Worm (Caenorhabditis elegans): ENCODE data around the gene F57B9.1.

Gene F57B9.1

DNA sequence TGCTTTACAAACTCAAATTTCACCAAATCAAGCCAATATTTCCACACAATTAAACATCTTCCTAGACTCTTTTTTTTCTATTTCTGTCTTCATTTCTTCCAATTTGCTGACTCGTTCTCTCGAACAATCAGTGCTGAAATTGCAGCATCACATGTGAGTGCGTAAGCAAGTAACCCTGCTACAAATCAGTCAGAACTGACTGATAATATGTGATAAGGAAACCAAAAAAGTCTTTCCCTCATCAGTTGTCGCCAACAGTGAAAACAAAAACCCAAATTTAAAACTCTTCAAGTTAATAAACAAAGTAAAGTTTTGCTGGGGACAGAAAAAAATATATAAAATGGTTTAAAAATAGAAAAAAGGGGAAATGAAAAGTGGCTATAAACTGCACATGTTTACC, 29.6 kb downstream of the F57B9.1 start (continued):
- no peak for TF ChIP-seq F37D6.2 (tag; optimal IDR thresholded peaks at IDR 0.05)
- peak in 1 of 2 experiments; percentile 1 for TF ChIP-seq daf-16 (GFP tag; optimal IDR thresholded peaks at IDR 0.05)
- peak; percentile 80 for TF ChIP-seq daf-16 (tag; optimal IDR thresholded peaks at IDR 0.05)
- TF ChIP-seq lin-39 (tag; optimal IDR thresholded peaks at IDR 0.05), result no peak
- TF ChIP-seq mdt-29 (GFP tag; IDR thresholded peaks at IDR 0.05), result no peak
- no peak for TF ChIP-seq ceh-28 (tag; optimal IDR thresholded peaks at IDR 0.05)
- peak; percentile 66 for TF ChIP-seq dmd-6 (GFP tag; IDR thresholded peaks at IDR 0.05)
- TF ChIP-seq php-3 (GFP tag; IDR thresholded peaks at IDR 0.05), result peak; percentile 24; the same call in 1 of the 2 replicates
- no peak for TF ChIP-seq spr-1 (tag; optimal IDR thresholded peaks at IDR 0.05)
- no peak for TF ChIP-seq cey-2 (tag; optimal IDR thresholded peaks at IDR 0.05; ENCODE audit: borderline replicate concordance, insufficient read depth)
- no peak for TF ChIP-seq nhr-111 (GFP tag; optimal IDR thresholded peaks at IDR 0.05)
- peak; percentile 47 for TF ChIP-seq nhr-77 (tag; optimal IDR thresholded peaks at IDR 0.05)
- TF ChIP-seq unc-39 (tag; optimal IDR thresholded peaks at IDR 0.05), result no peak
- TF ChIP-seq nhr-10 (tag; optimal IDR thresholded peaks at IDR 0.05), result no peak
- no peak for TF ChIP-seq zip-2 (tag; optimal IDR thresholded peaks at IDR 0.05)
- TF ChIP-seq jun-1 (tag; optimal IDR thresholded peaks at IDR 0.05), result no peak
- TF ChIP-seq pqm-1 (tag; optimal IDR thresholded peaks at IDR 0.05), result peak; percentile 87
- no peak for TF ChIP-seq nhr-41 (GFP tag; IDR thresholded peaks at IDR 0.05)
- no peak for TF ChIP-seq ceh-82 (tag; optimal IDR thresholded peaks at IDR 0.05)
- no peak for TF ChIP-seq daf-19 (GFP tag; conservative IDR thresholded peaks at IDR 0.05)
- TF ChIP-seq snpc-4 (tag; optimal IDR thresholded peaks at IDR 0.05), result no peak
- no peak for TF ChIP-seq fkh-10 (GFP tag; optimal IDR thresholded peaks at IDR 0.05)
- no peak for TF ChIP-seq ama-1 (optimal IDR thresholded peaks at IDR 0.05)
- no peak for TF ChIP-seq tag-97 (GFP tag; IDR thresholded peaks at IDR 0.05)
- TF ChIP-seq attf-4 (tag; optimal IDR thresholded peaks at IDR 0.05), result no peak
- TF ChIP-seq mdl-1 (tag; optimal IDR thresholded peaks at IDR 0.05), result peak in 1 of 2 experiments; percentile 16
- TF ChIP-seq lin-13 (GFP tag; optimal IDR thresholded peaks at IDR 0.05), result no peak
- TF ChIP-seq zag-1 (tag; optimal IDR thresholded peaks at IDR 0.05), result no peak
- no peak for TF ChIP-seq R02D3.7 (tag; optimal IDR thresholded peaks at IDR 0.05)

DNA sequence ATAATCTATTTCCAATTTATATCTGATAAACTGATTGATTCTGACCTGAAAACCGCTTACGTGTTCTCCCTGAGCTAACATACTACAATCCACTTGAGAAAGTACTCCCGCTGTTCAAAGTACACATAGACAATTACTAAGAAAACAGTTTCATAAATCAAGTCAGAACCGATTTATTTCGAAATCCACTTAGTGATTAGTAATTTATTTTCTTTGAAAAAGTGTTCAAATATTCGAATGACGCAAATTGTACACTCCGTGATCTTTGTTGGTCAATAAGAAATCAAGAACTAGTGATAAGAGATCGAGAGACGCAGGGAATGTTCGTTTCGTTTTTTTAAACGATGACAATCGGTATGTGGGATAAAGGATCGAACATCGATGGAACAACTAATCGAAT, 30.6 kb downstream of the F57B9.1 start:
- no peak for TF ChIP-seq jun-1 (tag; optimal IDR thresholded peaks at IDR 0.05)
- TF ChIP-seq aha-1 (tag), result peak; percentile 93
- peak in 1 of 2 experiments; percentile 12 for TF ChIP-seq daf-16 (GFP tag; optimal IDR thresholded peaks at IDR 0.05)
- peak; percentile 45 for TF ChIP-seq daf-16 (tag; optimal IDR thresholded peaks at IDR 0.05)
- peak; percentile 37 for TF ChIP-seq hlh-11 (tag; optimal IDR thresholded peaks at IDR 0.05)
- peak; percentile 56 for TF ChIP-seq dve-1 (tag; optimal IDR thresholded peaks at IDR 0.05; ENCODE audit: insufficient read depth)

ce11 chrIII:6993179-6993578, 31.3 kb downstream of the F57B9.1 start:
- TF ChIP-seq nhr-28 (tag; optimal IDR thresholded peaks at IDR 0.05), result peak; percentile 69
- TF ChIP-seq dve-1 (tag; optimal IDR thresholded peaks at IDR 0.05; ENCODE audit: insufficient read depth), result no peak
- peak; percentile 7 for TF ChIP-seq hlh-11 (tag; optimal IDR thresholded peaks at IDR 0.05)
- TF ChIP-seq daf-16 (GFP tag; optimal IDR thresholded peaks at IDR 0.05), result no peak
- peak; percentile 5 for TF ChIP-seq daf-16 (tag; optimal IDR thresholded peaks at IDR 0.05)
- peak; percentile 20 for TF ChIP-seq mxl-3 (GFP tag; optimal IDR thresholded peaks at IDR 0.05)

ce11 chrIII:7002143-7002542, 40.3 kb downstream of the F57B9.1 start:
- TF ChIP-seq unc-62 (GFP tag; optimal IDR thresholded peaks at IDR 0.05 in 1 of 2) (peak in 1 of 2 experiments; percentile 98), unc-62 (tag; optimal IDR thresholded peaks at IDR 0.05) (no peak), aha-1 (tag) (peak; percentile 40), lin-1 (GFP tag; IDR thresholded peaks at IDR 0.05) (no peak)
